Worm (Caenorhabditis elegans): ENCODE data around the gene lips-12.

The lips-12 gene

DNA sequence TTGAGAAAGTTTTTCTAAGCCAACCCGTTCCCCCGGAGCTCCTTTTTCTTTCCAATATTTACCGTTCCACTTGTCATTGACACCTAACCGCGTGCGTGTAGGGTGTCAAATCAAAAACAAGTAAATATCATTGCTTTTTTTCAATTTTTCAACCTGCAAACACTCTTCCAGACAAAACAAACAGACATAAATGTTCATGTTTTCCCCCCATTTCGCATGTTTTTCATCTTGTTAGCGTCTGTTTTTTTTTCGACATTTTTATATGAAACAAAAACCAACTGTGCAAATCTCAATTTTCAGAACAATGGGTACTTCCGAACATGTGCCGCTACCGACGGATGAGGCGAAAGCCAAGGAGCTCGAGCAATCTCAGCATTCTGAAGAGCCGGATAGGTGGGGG is 22.3 kb downstream of the lips-12 start, which contains the start of gene snf-3:
Gene snf-3, plus strand, starts transcription at position 301 of the 400 bp plus-strand sequence.
- no peak for TF ChIP-seq ceh-13 (GFP tag; optimal IDR thresholded peaks at IDR 0.05)
- no peak for TF ChIP-seq pes-1 (GFP tag; IDR thresholded peaks at IDR 0.05)
- no peak for TF ChIP-seq B0310.2 (tag; optimal IDR thresholded peaks at IDR 0.05)
- TF ChIP-seq tra-4 (tag; optimal IDR thresholded peaks at IDR 0.05): no peak
- TF ChIP-seq ceh-36 (tag; optimal IDR thresholded peaks at IDR 0.05): no peak
- no peak for TF ChIP-seq aly-1 (tag; optimal IDR thresholded peaks at IDR 0.05)
- TF ChIP-seq hnd-1 (tag; optimal IDR thresholded peaks at IDR 0.05): no peak
- no peak for TF ChIP-seq F13C5.2 (tag; optimal IDR thresholded peaks at IDR 0.05)
- no peak for TF ChIP-seq ets-7 (tag; optimal IDR thresholded peaks at IDR 0.05)
- TF ChIP-seq scrt-1 (GFP tag; IDR thresholded peaks at IDR 0.05): no peak
- no peak for TF ChIP-seq tbx-11 (GFP tag; IDR thresholded peaks at IDR 0.05)
- no peak for TF ChIP-seq hmbx-1 (tag; optimal IDR thresholded peaks at IDR 0.05)
- no peak for TF ChIP-seq flt-1 (GFP tag; IDR thresholded peaks at IDR 0.05)
- TF ChIP-seq hmg-4 (GFP tag; optimal IDR thresholded peaks at IDR 0.05): no peak

DNA sequence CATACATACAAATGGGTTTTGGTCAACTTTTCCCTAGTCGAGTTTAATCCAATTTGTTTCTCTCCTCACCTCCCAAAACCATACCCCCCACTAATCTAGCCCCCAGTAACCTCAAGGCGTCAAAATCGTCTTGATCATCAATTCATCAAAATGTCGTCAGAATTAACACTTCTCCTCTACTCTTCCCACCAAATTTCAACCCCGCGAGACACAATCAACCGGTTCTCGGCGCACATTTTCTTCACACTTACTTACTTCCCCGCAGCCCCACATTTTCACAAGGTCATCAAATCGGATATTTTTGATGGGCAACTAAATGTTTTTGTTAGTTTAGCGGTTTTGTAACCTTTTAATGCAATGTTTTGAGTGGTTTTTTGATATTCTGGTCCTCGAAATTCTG is 23.3 kb downstream of the lips-12 start:
- no peak for TF ChIP-seq B0310.2 (tag; optimal IDR thresholded peaks at IDR 0.05)
- TF ChIP-seq sea-1 (GFP tag; conservative IDR thresholded peaks at IDR 0.05): no peak
- TF ChIP-seq ama-1 (optimal IDR thresholded peaks at IDR 0.05): no peak
- TF ChIP-seq scrt-1 (GFP tag; IDR thresholded peaks at IDR 0.05): no peak
- no peak for TF ChIP-seq ets-7 (tag; optimal IDR thresholded peaks at IDR 0.05)
- TF ChIP-seq hnd-1 (tag; optimal IDR thresholded peaks at IDR 0.05): no peak
- no peak for TF ChIP-seq F13C5.2 (tag; optimal IDR thresholded peaks at IDR 0.05)
- no peak for TF ChIP-seq hmbx-1 (tag; optimal IDR thresholded peaks at IDR 0.05)
- no peak for TF ChIP-seq flt-1 (GFP tag; IDR thresholded peaks at IDR 0.05)

DNA sequence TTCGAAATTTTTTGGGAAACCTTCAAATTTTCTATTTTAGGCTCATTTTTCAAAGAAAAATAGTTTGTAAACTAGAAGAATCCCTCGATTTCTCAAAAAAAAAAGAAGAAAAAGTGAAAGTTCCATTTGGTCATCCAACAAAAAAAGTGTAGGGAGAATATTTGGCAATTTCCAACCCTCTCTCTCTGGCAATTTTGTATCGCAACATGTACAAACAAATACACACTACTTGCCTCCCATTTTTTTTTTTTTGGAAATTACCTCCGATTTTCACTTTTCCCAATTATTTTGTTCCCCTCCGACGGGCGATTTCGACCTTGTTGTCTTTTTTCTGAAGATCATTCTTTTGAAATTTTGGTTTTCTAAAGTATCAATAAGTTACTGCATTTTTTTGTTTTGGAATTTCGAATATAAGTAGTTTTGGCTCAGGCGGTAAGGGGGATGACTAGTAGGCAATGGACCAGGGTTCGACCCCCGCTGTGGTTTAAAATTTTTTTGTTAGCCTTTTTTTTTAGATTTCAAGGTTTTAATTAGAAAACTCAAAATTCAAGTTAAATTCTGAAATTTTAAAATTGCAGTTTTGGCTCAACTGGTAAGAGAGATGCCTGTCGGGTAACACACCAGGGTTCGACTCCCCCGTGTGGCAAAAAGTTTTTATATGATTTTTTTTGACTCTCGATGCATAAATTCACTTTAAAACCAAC is 25.4 kb downstream of the lips-12 start:
- no peak for TF ChIP-seq hmg-4 (GFP tag; optimal IDR thresholded peaks at IDR 0.05)
- TF ChIP-seq ceh-36 (tag; optimal IDR thresholded peaks at IDR 0.05): no peak
- TF ChIP-seq hmbx-1 (tag; optimal IDR thresholded peaks at IDR 0.05): no peak
- TF ChIP-seq tra-4 (tag; optimal IDR thresholded peaks at IDR 0.05): no peak
- no peak for TF ChIP-seq scrt-1 (GFP tag; IDR thresholded peaks at IDR 0.05)
- TF ChIP-seq ama-1 (optimal IDR thresholded peaks at IDR 0.05): no peak
- no peak for TF ChIP-seq aly-1 (tag; optimal IDR thresholded peaks at IDR 0.05)
- no peak for TF ChIP-seq ets-7 (tag; optimal IDR thresholded peaks at IDR 0.05)
- TF ChIP-seq B0310.2 (tag; optimal IDR thresholded peaks at IDR 0.05): no peak
- TF ChIP-seq sea-1 (GFP tag; conservative IDR thresholded peaks at IDR 0.05): no peak
- TF ChIP-seq hnd-1 (tag; optimal IDR thresholded peaks at IDR 0.05): no peak

DNA sequence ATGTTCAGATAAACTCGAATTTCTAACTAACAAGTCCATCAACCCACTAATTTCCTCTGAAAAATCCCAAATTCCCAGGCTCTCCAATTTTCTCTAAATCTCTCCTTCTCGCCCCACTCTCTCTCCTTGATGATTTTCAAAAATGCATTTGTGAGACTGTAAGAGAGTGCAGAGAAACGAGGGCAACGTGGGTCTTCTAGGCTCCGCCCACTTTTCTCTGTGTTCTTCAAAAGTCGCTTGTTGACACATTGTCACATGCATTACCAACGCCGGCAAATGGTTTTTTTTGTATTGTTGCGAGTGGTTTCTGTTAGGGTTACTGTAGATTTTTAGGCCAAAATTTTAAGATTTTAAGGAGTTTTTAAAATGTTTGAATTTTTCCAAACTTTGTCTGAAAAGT is 27.6 kb downstream of the lips-12 start:
- TF ChIP-seq ama-1 (optimal IDR thresholded peaks at IDR 0.05): no peak
- TF ChIP-seq scrt-1 (GFP tag; IDR thresholded peaks at IDR 0.05): no peak
- TF ChIP-seq flt-1 (GFP tag; IDR thresholded peaks at IDR 0.05): no peak
- no peak for TF ChIP-seq F13C5.2 (tag; optimal IDR thresholded peaks at IDR 0.05)
- no peak for TF ChIP-seq tbx-37 (GFP tag; conservative IDR thresholded peaks at IDR 0.05)
- TF ChIP-seq tra-4 (tag; optimal IDR thresholded peaks at IDR 0.05): no peak
- TF ChIP-seq ceh-36 (tag; optimal IDR thresholded peaks at IDR 0.05): no peak

DNA sequence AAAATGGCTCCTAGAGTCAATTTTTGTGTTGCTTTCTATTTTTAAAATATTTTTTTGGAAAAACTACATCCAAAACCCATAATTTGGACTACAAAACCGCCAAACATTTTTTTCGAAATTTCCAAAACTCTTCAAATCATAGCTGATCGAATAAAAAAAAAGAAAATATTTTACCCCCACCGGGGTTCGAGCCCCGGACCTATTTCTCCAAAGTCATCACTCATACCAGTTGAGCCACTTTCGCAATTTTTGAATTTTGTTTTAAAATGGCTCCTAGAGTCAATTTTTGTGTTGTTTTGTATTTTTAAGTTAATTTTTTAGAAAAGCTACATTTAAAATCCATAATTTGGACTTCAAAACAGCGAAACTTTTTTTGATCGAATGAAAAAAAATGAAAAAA is 28.5 kb downstream of the lips-12 start:
- TF ChIP-seq hmbx-1 (tag; optimal IDR thresholded peaks at IDR 0.05) (no peak), tra-4 (tag; optimal IDR thresholded peaks at IDR 0.05) (no peak), flt-1 (GFP tag; IDR thresholded peaks at IDR 0.05) (no peak), tbx-11 (GFP tag; IDR thresholded peaks at IDR 0.05) (no peak), ceh-36 (tag; optimal IDR thresholded peaks at IDR 0.05) (no peak), aly-1 (tag; optimal IDR thresholded peaks at IDR 0.05) (no peak), tbx-37 (GFP tag; conservative IDR thresholded peaks at IDR 0.05) (no peak), sea-1 (GFP tag; conservative IDR thresholded peaks at IDR 0.05) (no peak), ama-1 (optimal IDR thresholded peaks at IDR 0.05) (no peak), F13C5.2 (tag; optimal IDR thresholded peaks at IDR 0.05) (no peak)

DNA sequence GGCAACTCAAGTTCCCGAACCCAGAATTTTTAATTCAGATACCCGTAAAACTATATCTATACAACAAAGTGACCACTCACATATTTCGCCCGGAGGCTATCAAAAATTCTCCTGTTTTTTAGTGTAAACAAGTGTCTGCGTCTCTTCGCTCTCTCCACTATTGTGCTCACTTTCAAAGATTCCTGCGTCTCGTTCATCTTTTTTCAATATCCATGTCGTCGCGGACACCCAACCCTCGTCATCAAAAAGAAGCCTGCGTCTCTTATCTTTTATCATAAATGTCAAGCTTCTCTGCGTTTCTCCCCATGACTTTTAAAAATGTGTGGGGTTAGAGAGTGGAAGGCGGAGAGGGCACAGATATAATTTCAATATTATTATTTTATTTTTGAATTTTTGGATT is 29.1 kb downstream of the lips-12 start:
- TF ChIP-seq ceh-36 (tag; optimal IDR thresholded peaks at IDR 0.05): no peak
- TF ChIP-seq sea-1 (GFP tag; conservative IDR thresholded peaks at IDR 0.05): no peak
- TF ChIP-seq aly-1 (tag; optimal IDR thresholded peaks at IDR 0.05): no peak
- no peak for TF ChIP-seq hmg-4 (GFP tag; optimal IDR thresholded peaks at IDR 0.05)
- no peak for TF ChIP-seq tra-4 (tag; optimal IDR thresholded peaks at IDR 0.05)
- no peak for TF ChIP-seq hnd-1 (tag; optimal IDR thresholded peaks at IDR 0.05)
- TF ChIP-seq tbx-11 (GFP tag; IDR thresholded peaks at IDR 0.05): no peak
- TF ChIP-seq ets-7 (tag; optimal IDR thresholded peaks at IDR 0.05): no peak
- no peak for TF ChIP-seq ama-1 (optimal IDR thresholded peaks at IDR 0.05)
- no peak for TF ChIP-seq ceh-13 (GFP tag; optimal IDR thresholded peaks at IDR 0.05)
- no peak for TF ChIP-seq scrt-1 (GFP tag; IDR thresholded peaks at IDR 0.05)
- no peak for TF ChIP-seq F13C5.2 (tag; optimal IDR thresholded peaks at IDR 0.05)
- no peak for TF ChIP-seq flt-1 (GFP tag; IDR thresholded peaks at IDR 0.05)
- no peak for TF ChIP-seq tbx-37 (GFP tag; conservative IDR thresholded peaks at IDR 0.05)
- no peak for TF ChIP-seq hmbx-1 (tag; optimal IDR thresholded peaks at IDR 0.05)

DNA sequence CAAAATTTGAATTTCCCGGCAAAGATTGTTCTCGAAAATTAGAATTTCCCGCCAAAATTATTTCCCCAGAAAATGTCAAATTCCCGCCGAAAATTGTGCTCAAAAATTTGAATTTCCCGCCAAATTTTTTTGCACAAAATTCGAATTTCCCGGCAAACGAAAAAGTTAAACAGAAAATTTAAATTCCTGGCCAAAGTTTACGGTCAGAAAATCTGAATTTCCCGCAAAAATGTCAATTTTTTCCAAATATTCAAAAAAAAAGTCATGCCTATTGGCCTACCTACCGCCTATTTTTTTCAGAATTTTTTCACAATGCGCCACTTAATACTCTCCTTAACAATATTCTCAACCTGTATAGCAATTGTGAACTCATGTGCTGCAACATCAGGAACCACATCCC is 31.2 kb downstream of the lips-12 start, which contains the start of gene K02E7.1:
Gene K02E7.1, plus strand, starts transcription at position 301 of the 400 bp plus-strand sequence.
- TF ChIP-seq F13C5.2 (tag; optimal IDR thresholded peaks at IDR 0.05): no peak
- TF ChIP-seq flt-1 (GFP tag; IDR thresholded peaks at IDR 0.05): no peak
- no peak for TF ChIP-seq aly-1 (tag; optimal IDR thresholded peaks at IDR 0.05)
- no peak for TF ChIP-seq tra-4 (tag; optimal IDR thresholded peaks at IDR 0.05)
- no peak for TF ChIP-seq ama-1 (optimal IDR thresholded peaks at IDR 0.05)
- no peak for TF ChIP-seq hmg-4 (GFP tag; optimal IDR thresholded peaks at IDR 0.05)
- TF ChIP-seq pes-1 (GFP tag; IDR thresholded peaks at IDR 0.05): no peak
- TF ChIP-seq sea-1 (GFP tag; conservative IDR thresholded peaks at IDR 0.05): no peak
- no peak for TF ChIP-seq ceh-13 (GFP tag; optimal IDR thresholded peaks at IDR 0.05)
- TF ChIP-seq hnd-1 (tag; optimal IDR thresholded peaks at IDR 0.05): no peak
- no peak for TF ChIP-seq B0310.2 (tag; optimal IDR thresholded peaks at IDR 0.05)
- no peak for TF ChIP-seq ceh-36 (tag; optimal IDR thresholded peaks at IDR 0.05)
- no peak for TF ChIP-seq hmbx-1 (tag; optimal IDR thresholded peaks at IDR 0.05)
- no peak for TF ChIP-seq tbx-37 (GFP tag; conservative IDR thresholded peaks at IDR 0.05)
- TF ChIP-seq ets-7 (tag; optimal IDR thresholded peaks at IDR 0.05): no peak

All from whole organism, early embryonic.